Fruit fly (Drosophila melanogaster) whole organism, embryonic: ENCODE results near the gene Ids.

Experiments used
- Adf1 ChIP-seq: fragments of 200-800 bp; sonication (Bioruptor generic); IDR thresholded peaks from 2 replicates; pipeline ENCODE4 v1.3.6; 2022; ENCODE audit warnings: missing biosample characterization, missing genetic modification characterization
- Aef1 ChIP-seq: fragments of 200-800 bp; sonication (Bioruptor generic); IDR thresholded peaks from 3 replicates; pipeline ENCODE4 v1.3.6; 2022; ENCODE audit warnings: missing biosample characterization, missing genetic modification characterization
- CG10959 ChIP-seq: fragments of 200-800 bp; sonication (Bioruptor generic); IDR thresholded peaks from 2 replicates; pipeline ENCODE4 v1.3.6; 2022; ENCODE audit warnings: missing biosample characterization, missing genetic modification characterization
- CG11398 ChIP-seq: fragments of 200-800 bp; sonication (Bioruptor generic); optimal IDR thresholded peaks from 2 replicates; lab custom pipeline; 2016; ENCODE audit warnings: missing biosample characterization, missing genetic modification characterization
- CG11723 ChIP-seq: fragments of 200-800 bp; sonication (Bioruptor generic); optimal IDR thresholded peaks from 2 replicates; lab custom pipeline; 2017; ENCODE audit warnings: missing biosample characterization, mild to moderate bottlenecking, missing genetic modification characterization
- CG12104 ChIP-seq: fragments of 200-800 bp; sonication (Bioruptor generic); optimal IDR thresholded peaks from 3 replicates; lab custom pipeline; 2016; ENCODE audit warnings: missing biosample characterization, missing genetic modification characterization
- CG12155 ChIP-seq: fragments of 200-800 bp; sonication (Bioruptor generic); optimal IDR thresholded peaks from 3 replicates; lab custom pipeline; 2016; ENCODE audit warnings: missing biosample characterization, missing genetic modification characterization
- CG17829 ChIP-seq: fragments of 200-800 bp; optimal IDR thresholded peaks from 2 replicates; lab custom pipeline; 2019; ENCODE audit warnings: missing biosample characterization, mild to moderate bottlenecking, missing genetic modification characterization, moderate library complexity
- CG18476 ChIP-seq: fragments of 200-800 bp; sonication (Bioruptor generic); optimal IDR thresholded peaks from 2 replicates; lab custom pipeline; 2016; ENCODE audit warnings: missing biosample characterization, mild to moderate bottlenecking, missing genetic modification characterization
- CG32532 ChIP-seq: fragments of 200-800 bp; sonication (Bioruptor generic); IDR thresholded peaks from 2 replicates; pipeline ENCODE4 v1.3.6; 2022; ENCODE audit warnings: missing biosample characterization, missing genetic modification characterization
- CG32767 ChIP-seq: fragments of 200-800 bp; sonication (Bioruptor generic); IDR thresholded peaks from 2 replicates; pipeline ENCODE4 v1.3.6; 2022; ENCODE audit warnings: missing biosample characterization, missing genetic modification characterization
- CG4424 ChIP-seq: fragments of 200-800 bp; sonication (Bioruptor generic); optimal IDR thresholded peaks from 3 replicates; lab custom pipeline; 2016; ENCODE audit warnings: missing biosample characterization, missing genetic modification characterization
- CG4730 ChIP-seq: fragments of 200-800 bp; sonication (Bioruptor generic); IDR thresholded peaks from 2 replicates; pipeline ENCODE4 v1.3.6; 2022; ENCODE audit warnings: missing biosample characterization, missing genetic modification characterization
- CG6175 ChIP-seq: fragments of 200-800 bp; sonication (Bioruptor generic); IDR thresholded peaks from 3 replicates; pipeline ENCODE4 v1.3.6; 2022; ENCODE audit warnings: missing biosample characterization, missing genetic modification characterization
- CG7963 ChIP-seq: fragments of 200-800 bp; sonication (Bioruptor generic); IDR thresholded peaks from 3 replicates; pipeline ENCODE4 v1.3.6; 2022; ENCODE audit warnings: missing biosample characterization, missing genetic modification characterization; ENCODE audit not compliant: partially characterized antibody
- CG8290 ChIP-seq, 3 experiments: fragments of 200-800 bp; sonication (Bioruptor generic); optimal IDR thresholded peaks; 2 replicates each; lab custom pipeline; 2016 to 2019; ENCODE audit warnings: missing biosample characterization in 3 of 3, missing genetic modification characterization in 3 of 3, mild to moderate bottlenecking in 2 of 3, moderate library complexity in 1 of 3
- CG8924 ChIP-seq: fragments of 200-800 bp; optimal IDR thresholded peaks from 3 replicates; lab custom pipeline; 2019; ENCODE audit warnings: missing biosample characterization, mild to moderate bottlenecking, missing genetic modification characterization, moderate library complexity
- CrebB ChIP-seq: fragments of 200-800 bp; sonication (Bioruptor generic); optimal IDR thresholded peaks from 3 replicates; lab custom pipeline; 2018; ENCODE audit warnings: missing biosample characterization, mild to moderate bottlenecking, missing genetic modification characterization
- Dbx ChIP-seq: fragments of 200-800 bp; sonication (Bioruptor generic); IDR thresholded peaks from 3 replicates; pipeline ENCODE4 v1.3.6; 2022; ENCODE audit warnings: missing biosample characterization, missing genetic modification characterization
- Dll ChIP-seq: fragments of 200-800 bp; sonication (Bioruptor generic); IDR thresholded peaks from 4 replicates; pipeline ENCODE4 v1.3.6; 2022; ENCODE audit warnings: missing biosample characterization, missing genetic modification characterization; ENCODE audit not compliant: partially characterized antibody
- Fer3 ChIP-seq: fragments of 200-800 bp; sonication (Bioruptor generic); optimal IDR thresholded peaks from 2 replicates; lab custom pipeline; 2018; ENCODE audit warnings: missing biosample characterization, mild to moderate bottlenecking, missing genetic modification characterization, moderate library complexity
- GATAe ChIP-seq: fragments of 200-800 bp; sonication (Bioruptor generic); conservative IDR thresholded peaks from 2 replicates; pipeline ENCODE4 v1.3.6; 2022; ENCODE audit warnings: missing biosample characterization, missing genetic modification characterization
- H15 ChIP-seq: fragments of 200-800 bp; sonication (Bioruptor generic); IDR thresholded peaks from 3 replicates; pipeline ENCODE4 v1.3.6; 2022; ENCODE audit warnings: missing biosample characterization, missing genetic modification characterization
- Hr3 ChIP-seq: fragments of 200-800 bp; sonication (Bioruptor generic); optimal IDR thresholded peaks from 3 replicates; lab custom pipeline; 2016; ENCODE audit warnings: missing biosample characterization, missing genetic modification characterization
- MBD-R2 ChIP-seq: fragments of 200-800 bp; sonication (Bioruptor generic); IDR thresholded peaks from 2 replicates; pipeline ENCODE4 v1.3.6; 2022; ENCODE audit warnings: missing biosample characterization, missing genetic modification characterization
- MESR4 ChIP-seq: fragments of 200-800 bp; sonication (Bioruptor generic); optimal IDR thresholded peaks from 2 replicates; lab custom pipeline; 2018; ENCODE audit warnings: missing biosample characterization, mild to moderate bottlenecking, missing genetic modification characterization, moderate library complexity
- NC2β ChIP-seq: fragments of 200-800 bp; sonication (Bioruptor generic); optimal IDR thresholded peaks from 2 replicates; lab custom pipeline; 2016; ENCODE audit warnings: missing biosample characterization, missing genetic modification characterization
- Oaz ChIP-seq: fragments of 200-800 bp; sonication (Bioruptor generic); IDR thresholded peaks from 2 replicates; pipeline ENCODE4 v1.3.6; 2022; ENCODE audit warnings: missing biosample characterization, missing genetic modification characterization
- Vsx1 ChIP-seq: fragments of 200-800 bp; sonication (Bioruptor generic); optimal IDR thresholded peaks from 2 replicates; lab custom pipeline; 2017; ENCODE audit warnings: missing biosample characterization, mild to moderate bottlenecking, missing genetic modification characterization, missing genetic modification reagents
- ac ChIP-seq: fragments of 200-800 bp; sonication (Bioruptor generic); optimal IDR thresholded peaks from 3 replicates; lab custom pipeline; 2017; ENCODE audit warnings: missing biosample characterization, mild to moderate bottlenecking, missing genetic modification characterization
- bcd ChIP-seq: fragments of 200-800 bp; sonication (Bioruptor generic); optimal IDR thresholded peaks from 2 replicates; lab custom pipeline; 2017; ENCODE audit warnings: missing biosample characterization, mild to moderate bottlenecking, missing genetic modification characterization
- ems ChIP-seq: fragments of 200-800 bp; sonication (Bioruptor generic); optimal IDR thresholded peaks from 3 replicates; lab custom pipeline; 2016; ENCODE audit warnings: missing biosample characterization, missing genetic modification characterization
- en ChIP-seq: fragments of 200-800 bp; sonication (Bioruptor generic); optimal IDR thresholded peaks from 2 replicates; lab custom pipeline; 2016; ENCODE audit warnings: missing biosample characterization, missing genetic modification characterization
- gcm2 ChIP-seq: fragments of 200-800 bp; sonication (Bioruptor generic); optimal IDR thresholded peaks from 2 replicates; lab custom pipeline; 2016; ENCODE audit warnings: missing biosample characterization, missing genetic modification characterization
- hbn ChIP-seq: fragments of 200-800 bp; sonication (Bioruptor generic); IDR thresholded peaks from 2 replicates; pipeline ENCODE4 v1.3.6; 2022; ENCODE audit warnings: missing biosample characterization, missing genetic modification characterization; ENCODE audit not compliant: partially characterized antibody
- her ChIP-seq: fragments of 200-800 bp; sonication (Bioruptor generic); optimal IDR thresholded peaks from 2 replicates; lab custom pipeline; 2016; ENCODE audit warnings: missing biosample characterization, missing genetic modification characterization
- hkb ChIP-seq, 2 experiments: fragments of 200-800 bp in 1 of 2; fragments of >200 bp in 1 of 2; sonication (Bioruptor generic) in 1 of 2; IDR thresholded peaks in 1 of 2; optimal IDR thresholded peaks in 1 of 2; 2 replicates each; pipeline versions ENCODE4 v1.3.6 to Lab custom; 2017 to 2022; ENCODE audit warnings: missing biosample characterization in 1 of 2, missing genetic modification characterization in 1 of 2
- inv ChIP-seq: fragments of 200-800 bp; sonication (Bioruptor generic); IDR thresholded peaks from 2 replicates; pipeline ENCODE4 v1.3.6; 2022; ENCODE audit warnings: missing biosample characterization, missing genetic modification characterization; ENCODE audit not compliant: partially characterized antibody
- kay ChIP-seq: fragments of 200-800 bp; sonication (Bioruptor generic); optimal IDR thresholded peaks from 2 replicates; lab custom pipeline; 2016; ENCODE audit warnings: missing biosample characterization, missing genetic modification characterization
- lola ChIP-seq, 3 experiments: fragments of >200 bp in 2 of 3; fragments of 200-800 bp in 1 of 3; sonication (Bioruptor generic) in 1 of 3; optimal IDR thresholded peaks; 2 replicates each; lab custom pipeline; 2017 to 2019; ENCODE audit warnings: missing biosample characterization in 3 of 3, missing genetic modification characterization in 3 of 3, mild to moderate bottlenecking in 1 of 3, moderate library complexity in 1 of 3
- maf-S ChIP-seq: fragments of 200-800 bp; sonication (Bioruptor generic); optimal IDR thresholded peaks from 2 replicates; lab custom pipeline; 2016; ENCODE audit warnings: missing biosample characterization, missing genetic modification characterization
- pum ChIP-seq: fragments of 200-800 bp; sonication (Bioruptor generic); optimal IDR thresholded peaks from 2 replicates; lab custom pipeline; 2016; ENCODE audit warnings: missing biosample characterization, missing genetic modification characterization
- sqz ChIP-seq: fragments of 200-800 bp; sonication (Bioruptor generic); optimal IDR thresholded peaks from 3 replicates; lab custom pipeline; 2018; ENCODE audit warnings: missing biosample characterization, mild to moderate bottlenecking, missing genetic modification characterization
- tap ChIP-seq: fragments of 200-800 bp; optimal IDR thresholded peaks from 3 replicates; lab custom pipeline; 2019; ENCODE audit warnings: missing biosample characterization, mild to moderate bottlenecking, missing genetic modification characterization, moderate library complexity
- tgo ChIP-seq: fragments of 200-800 bp; sonication (Bioruptor generic); IDR thresholded peaks from 3 replicates; pipeline ENCODE4 v1.3.6; 2022; ENCODE audit warnings: missing biosample characterization, missing genetic modification characterization
- toy ChIP-seq: fragments of 200-800 bp; sonication (Bioruptor generic); IDR thresholded peaks from 2 replicates; pipeline ENCODE4 v1.3.6; 2022; ENCODE audit warnings: missing biosample characterization, missing genetic modification characterization
- wor ChIP-seq: fragments of 200-800 bp; sonication (Bioruptor generic); IDR thresholded peaks from 2 replicates; pipeline ENCODE4 v1.3.6; 2022; ENCODE audit warnings: missing biosample characterization, missing genetic modification characterization
- zfh2 ChIP-seq: fragments of 200-800 bp; sonication (Bioruptor generic); optimal IDR thresholded peaks from 2 replicates; lab custom pipeline; 2016; ENCODE audit warnings: missing biosample characterization, missing genetic modification characterization

The Ids gene

DNA sequence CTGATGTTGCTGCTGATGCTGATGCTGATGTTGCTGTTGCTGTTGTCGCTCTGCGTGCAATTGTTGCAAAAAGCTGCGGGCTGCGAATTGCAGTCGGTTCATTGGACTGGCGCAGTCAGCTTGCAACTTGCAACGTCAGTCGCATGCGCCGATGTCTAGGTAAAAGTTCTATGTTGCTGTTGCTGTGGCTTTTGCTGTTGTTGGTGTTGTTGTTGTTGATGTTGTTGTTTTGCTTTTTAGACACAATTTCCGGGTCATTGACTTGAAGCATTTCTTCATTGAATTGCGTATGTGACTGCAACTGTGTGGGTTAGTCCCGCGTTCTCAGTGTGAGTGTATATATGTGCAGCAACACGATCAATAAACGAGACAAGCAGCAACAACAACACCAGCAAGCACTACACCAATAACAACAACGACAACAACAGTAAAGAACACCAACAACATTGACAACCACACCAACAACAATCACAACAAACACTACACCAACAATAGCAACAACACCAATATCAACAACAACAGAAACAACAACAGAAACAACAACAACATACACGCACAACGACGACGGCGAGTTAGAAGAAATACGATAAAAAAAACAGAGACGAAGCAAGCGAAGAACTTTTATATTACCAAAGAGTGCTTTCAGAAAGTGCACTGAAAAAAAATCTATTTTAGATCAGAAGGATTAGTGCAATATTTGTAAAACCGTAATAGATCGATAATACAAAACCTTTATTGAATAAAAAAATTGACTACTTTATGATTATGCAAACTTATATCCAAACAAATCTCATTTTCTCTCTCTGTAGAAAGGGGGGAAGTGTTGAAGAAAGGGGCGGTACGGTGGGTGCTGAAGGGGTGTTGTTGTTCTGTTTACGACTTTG lies 16.1 kb downstream of the Ids start (continued):
- TF ChIP-seq zfh2 (GFP tag; lab: Kevin White, UChicago) (no peak), bcd (peak; percentile 66), Aef1 (GFP tag; lab: Robert Waterston, UW) (peak; percentile 73; the same call in 2 of the 3 replicates), CG32532 (peak; percentile 50; the same call in 1 of the 2 replicates), tgo (no peak; the same call in none of the 3 replicates), toy (GFP tag; lab: Robert Waterston, UW) (no peak), CG12155 (GFP tag; lab: Kevin White, UChicago) (no peak), CG8290 (GFP tag; optimal IDR thresholded peaks at IDR 0.05; lab: Kevin White, UChicago) (no peak), CG8290 (tag; optimal IDR thresholded peaks at IDR 0.05; lab: Kevin White, UChicago) (peak in 1 of 2 experiments; percentile 28), CG12104 (peak; percentile 77), CG4730 (peak; percentile 61), Hr3 (GFP tag; lab: Kevin White, UChicago) (no peak), en (GFP tag; lab: Kevin White, UChicago) (no peak), CrebB (tag; lab: Kevin White, UChicago) (no peak), MESR4 (GFP tag; lab: Kevin White, UChicago) (no peak), CG18476 (GFP tag; lab: Kevin White, UChicago) (peak; percentile 66), CG7963 (no peak), H15 (GFP tag; lab: Robert Waterston, UW) (peak; percentile 63), CG11398 (no peak), ac (no peak), Dll (GFP tag; lab: Robert Waterston, UW) (no peak), gcm2 (GFP tag; lab: Kevin White, UChicago) (no peak), inv (no peak), GATAe (no peak), CG32767 (no peak), CG6175 (GFP tag; lab: Robert Waterston, UW) (peak; percentile 5; the same call in 1 of the 3 replicates), MBD-R2 (no peak; the same call in 1 of the 2 replicates), Dbx (GFP tag; lab: Robert Waterston, UW) (no peak), kay (peak; percentile 74), sqz (peak; percentile 87), Adf1 (GFP tag; lab: Robert Waterston, UW) (no peak), pum (GFP tag; lab: Kevin White, UChicago) (peak; percentile 77), lola (GFP tag; optimal IDR thresholded peaks at IDR 0.05; lab: Kevin White, UChicago) (peak in 1 of 3 experiments; percentile 96), her (GFP tag; lab: Kevin White, UChicago) (no peak), hkb (optimal IDR thresholded peaks at IDR 0.05; lab: Kevin White, UChicago) (no peak), hkb (GFP tag; IDR thresholded peaks at IDR 0.05; lab: Robert Waterston, UW) (peak; percentile 69), Oaz (GFP tag; lab: Robert Waterston, UW) (peak; percentile 47; the same call in 1 of the 2 replicates), maf-S (GFP tag; lab: Kevin White, UChicago) (no peak), Vsx1 (GFP tag; lab: Kevin White, UChicago) (no peak), NC2β (GFP tag; lab: Kevin White, UChicago) (no peak), CG11723 (GFP tag; lab: Kevin White, UChicago) (peak; percentile 64), CG17829 (peak; percentile 89), CG10959 (GFP tag; lab: Robert Waterston, UW) (peak; percentile 6), Fer3 (tag; lab: Kevin White, UChicago) (peak; percentile 62), CG4424 (GFP tag; lab: Kevin White, UChicago) (no peak), wor (GFP tag; lab: Robert Waterston, UW) (peak; percentile 65), hbn (GFP tag; lab: Robert Waterston, UW) (no peak), ems (GFP tag; lab: Kevin White, UChicago) (no peak), CG8924 (peak; percentile 89), tap (tag; lab: Kevin White, UChicago) (peak; percentile 62)
